Fruit fly (Drosophila melanogaster) S2 (cell line): Measurements from ENCODE around the gene CG4467.

Experiments
- CG8478 ChIP-seq: fragments of >200 bp; optimal IDR thresholded peaks from 2 replicates; lab custom pipeline; 2018
- CTCF ChIP-seq, 2 experiments: fragments of >200 bp; optimal IDR thresholded peaks; 2 replicates each; lab custom pipeline; 2018

- TF ChIP-seq CTCF (optimal IDR thresholded peaks at IDR 0.05; lab: Kevin White, UChicago) (no peak), CG8478 (lab: Kevin White, UChicago) (no peak)
Measured at dm6 chr3R:23239051-23239450, 9.7 kb downstream of the CG4467 start.
